Worm (Caenorhabditis elegans) whole organism, midembryonic: ENCODE measurements around the gene srz-100.

Experiments
- cog-1 ChIP-seq: sonication (generic microtip); optimal IDR thresholded peaks from 2 replicates; lab custom pipeline; 2016; ENCODE audit warnings: missing genetic modification characterization, missing compliant biosample characterization
- flt-1 ChIP-seq: fragments of 200-800 bp; sonication (Bioruptor generic); IDR thresholded peaks from 2 replicates; pipeline ENCODE4 v1.3.6; 2022; ENCODE audit warnings: missing genetic modification characterization, missing compliant biosample characterization
- klf-2 ChIP-seq: fragments of 200-800 bp; sonication (Bioruptor generic); conservative IDR thresholded peaks from 2 replicates; pipeline ENCODE4 v1.3.6; 2022; ENCODE audit warnings: missing genetic modification reagents, missing genetic modification characterization, missing compliant biosample characterization
- tab-1 ChIP-seq: fragments of 200-800 bp; sonication (Bioruptor generic); IDR thresholded peaks from 2 replicates; pipeline ENCODE4 v1.3.6; 2022; ENCODE audit warnings: missing genetic modification characterization, missing compliant biosample characterization
- ztf-23 ChIP-seq: fragments of 200-800 bp; sonication (Bioruptor generic); IDR thresholded peaks from 2 replicates; pipeline ENCODE4 v1.3.6; 2022; ENCODE audit warnings: missing genetic modification reagents, missing genetic modification characterization, missing compliant biosample characterization

- TF ChIP-seq cog-1, result no peak
- no peak for TF ChIP-seq ztf-23 (GFP tag; lab: Robert Waterston, UW)
- TF ChIP-seq klf-2, result no peak
- no peak for TF ChIP-seq tab-1
- no peak for TF ChIP-seq flt-1 (GFP tag; lab: Robert Waterston, UW)
These were observed 38.0 kb upstream of the srz-100 start, which contains the start of gene srw-42 for ce11 chrV:16693732-16694131.
